Worm (Caenorhabditis elegans) whole organism, mixed stage, embryonic: Measurements from ENCODE around the gene F55A11.8.

Experiments
- blmp-1 ChIP-seq: fragments of 150-350 bp; optimal IDR thresholded peaks from 2 replicates; lab custom pipeline; 2014; ENCODE audit warnings: missing biosample characterization, missing genetic modification characterization
- ceh-43 ChIP-seq: fragments of 200-800 bp; sonication (Bioruptor generic); optimal IDR thresholded peaks from 2 replicates; lab custom pipeline; 2018; ENCODE audit warnings: mild to moderate bottlenecking, missing genetic modification characterization, moderate library complexity, missing compliant biosample characterization
- ces-1 ChIP-seq: fragments of 150-350 bp; optimal IDR thresholded peaks from 2 replicates; lab custom pipeline; 2014; ENCODE audit warnings: missing biosample characterization, missing genetic modification reagents, missing genetic modification characterization
- elt-1 ChIP-seq: sonication (generic microtip); optimal IDR thresholded peaks from 2 replicates; lab custom pipeline; 2017; ENCODE audit warnings: missing genetic modification characterization, mild to moderate bottlenecking, missing compliant biosample characterization, antibody characterized with exemption, moderate library complexity, borderline replicate concordance; ENCODE audit not compliant: insufficient read depth
- lsy-2 ChIP-seq: fragments of 150-350 bp; optimal IDR thresholded peaks from 2 replicates; lab custom pipeline; 2014; ENCODE audit warnings: missing biosample characterization, missing genetic modification characterization
- snpc-4 ChIP-seq: fragments of 150-350 bp; optimal IDR thresholded peaks from 2 replicates; lab custom pipeline; 2014; ENCODE audit warnings: missing biosample characterization, missing genetic modification characterization
- tbx-8 ChIP-seq: fragments of 200-800 bp; sonication (Bioruptor generic); optimal IDR thresholded peaks from 2 replicates; lab custom pipeline; 2018; ENCODE audit warnings: mild to moderate bottlenecking, missing genetic modification characterization, moderate library complexity, missing compliant biosample characterization
- unc-62 ChIP-seq: fragments of 150-350 bp; optimal IDR thresholded peaks from 2 replicates; lab custom pipeline; 2014; ENCODE audit warnings: missing biosample characterization, missing genetic modification reagents, missing genetic modification characterization
- ztf-11 ChIP-seq: fragments of 150-350 bp; optimal IDR thresholded peaks from 2 replicates; lab custom pipeline; 2014; ENCODE audit warnings: missing biosample characterization, missing genetic modification characterization

DNA sequence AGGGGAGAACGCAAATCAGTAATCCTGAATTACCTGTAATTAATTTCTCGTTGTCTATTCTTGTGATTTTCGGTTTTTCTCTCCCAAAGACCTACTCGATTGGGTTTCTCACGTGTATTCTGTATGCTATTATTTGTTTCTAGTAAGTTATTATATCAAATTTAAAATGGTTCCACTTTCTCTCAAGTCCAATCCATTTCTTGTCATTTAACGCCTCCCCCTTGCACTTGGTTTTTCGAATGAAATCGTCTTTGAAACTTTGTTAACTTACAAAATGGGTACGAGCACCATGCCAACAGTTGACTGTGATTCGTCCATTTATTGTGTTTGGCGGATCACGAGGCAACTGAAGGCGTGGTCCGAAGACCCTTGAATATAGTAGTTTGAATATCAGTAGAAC lies 18.3 kb upstream of the F55A11.8 start:
- no peak for TF ChIP-seq tbx-8 (GFP tag; lab: Kevin White, UChicago)
- TF ChIP-seq unc-62 (GFP tag; lab: Kevin White, UChicago), result no peak
- no peak for TF ChIP-seq elt-1 (tag; lab: Kevin White, UChicago)
- TF ChIP-seq blmp-1 (tag; lab: Kevin White, UChicago), result no peak
- no peak for TF ChIP-seq snpc-4
- TF ChIP-seq ces-1 (GFP tag; lab: Kevin White, UChicago), result no peak
- no peak for TF ChIP-seq ztf-11
- TF ChIP-seq ceh-43 (GFP tag; lab: Kevin White, UChicago), result no peak
- no peak for TF ChIP-seq lsy-2 (tag; lab: Kevin White, UChicago)
